Comparison of ENCODE assay signal across 3 fruit fly cellular contexts in genomic region chr3R:21015636-21016035, dm6.
TF ChIP-seq lines count a peak whose summit lies in the region.

TSS of gene CG5697 (plus strand) at chr3R:21015949.

TF ChIP-seq in whole organism, adult, 20 proteins besides CTCF, POLR2A, EP300 and RAD21 (continued from another document):
- no peak for TF ChIP-seq tj (GFP tag; optimal IDR thresholded peaks at IDR 0.05; lab: Kevin White, UChicago)

TF ChIP-seq in whole organism, embryonic, 481 proteins besides CTCF, POLR2A, EP300 and RAD21 (continued from another document and continues in another):
- TF ChIP-seq CG14667 (GFP tag; IDR thresholded peaks at IDR 0.05; lab: Robert Waterston, UW) (no peak), CG12769 (tag; optimal IDR thresholded peaks at IDR 0.05; lab: Kevin White, UChicago) (peak; percentile 31), CG8290 (GFP tag; optimal IDR thresholded peaks at IDR 0.05; lab: Kevin White, UChicago) (no peak), CG8290 (tag; optimal IDR thresholded peaks at IDR 0.05; lab: Kevin White, UChicago) (peak in 1 of 2 experiments; percentile 12), wdn (GFP tag; IDR thresholded peaks at IDR 0.05; lab: Robert Waterston, UW) (no peak), CG13894 (tag; optimal IDR thresholded peaks at IDR 0.05; lab: Kevin White, UChicago) (no peak), dmrt11E (tag; optimal IDR thresholded peaks at IDR 0.05; lab: Kevin White, UChicago) (no peak), CG9609 (GFP tag; optimal IDR thresholded peaks at IDR 0.05; lab: Kevin White, UChicago) (no peak), CG6791 (GFP tag; IDR thresholded peaks at IDR 0.05; lab: Robert Waterston, UW; ENCODE audit: partially characterized antibody) (no peak), CG10147 (GFP tag; optimal IDR thresholded peaks at IDR 0.05; lab: Kevin White, UChicago) (no peak), CG18262 (tag; optimal IDR thresholded peaks at IDR 0.05; lab: Kevin White, UChicago) (no peak), BtbVII (GFP tag; optimal IDR thresholded peaks at IDR 0.05; lab: Kevin White, UChicago) (no peak), bigmax (GFP tag; optimal IDR thresholded peaks at IDR 0.05; lab: Kevin White, UChicago) (no peak), Ets97D (GFP tag; optimal IDR thresholded peaks at IDR 0.05; lab: Kevin White, UChicago) (no peak), NC2β (GFP tag; optimal IDR thresholded peaks at IDR 0.05; lab: Kevin White, UChicago) (no peak), Hmr (GFP tag; optimal IDR thresholded peaks at IDR 0.05; lab: Kevin White, UChicago) (peak; percentile 21), tgo (GFP tag; IDR thresholded peaks at IDR 0.05; lab: Robert Waterston, UW) (no peak), ttk (GFP tag; IDR thresholded peaks at IDR 0.05; lab: Robert Waterston, UW) (no peak), sens (GFP tag; lab: Kevin White, UChicago) (peak; percentile 63), NFAT (GFP tag; IDR thresholded peaks at IDR 0.05; lab: Robert Waterston, UW) (0 out of 2 replicates have a peak, but pooled peaks have one; percentile 20), Pdp1 (GFP tag; optimal IDR thresholded peaks at IDR 0.05; lab: Kevin White, UChicago) (peak in 1 of 2 experiments; percentile 84), CG13424 (tag; optimal IDR thresholded peaks at IDR 0.05; lab: Kevin White, UChicago) (no peak), bsh (GFP tag; optimal IDR thresholded peaks at IDR 0.05; lab: Kevin White, UChicago) (no peak), Trl (optimal IDR thresholded peaks at IDR 0.05; lab: Kevin White, UChicago) (no peak), Trl (GFP tag; optimal IDR thresholded peaks at IDR 0.05; lab: Kevin White, UChicago) (no peak), hb (GFP tag; IDR thresholded peaks at IDR 0.05; lab: Robert Waterston, UW; ENCODE audit: partially characterized antibody) (no peak), CG17568 (GFP tag; optimal IDR thresholded peaks at IDR 0.05; lab: Kevin White, UChicago) (no peak), Lhr (GFP tag; optimal IDR thresholded peaks at IDR 0.05; lab: Kevin White, UChicago) (no peak), ap (GFP tag; IDR thresholded peaks at IDR 0.05; lab: Robert Waterston, UW) (0 out of 2 replicates have a peak, but pooled peaks have one; percentile 2), CG2120 (GFP tag; optimal IDR thresholded peaks at IDR 0.05; lab: Kevin White, UChicago) (no peak), Fer1 (GFP tag; optimal IDR thresholded peaks at IDR 0.05; lab: Kevin White, UChicago) (peak; percentile 7), sqz (GFP tag; optimal IDR thresholded peaks at IDR 0.05; lab: Kevin White, UChicago) (no peak), Chrac-16 (GFP tag; optimal IDR thresholded peaks at IDR 0.05; lab: Kevin White, UChicago) (no peak), CG17186 (GFP tag; optimal IDR thresholded peaks at IDR 0.05; lab: Kevin White, UChicago) (no peak), CG4820 (GFP tag; optimal IDR thresholded peaks at IDR 0.05; lab: Kevin White, UChicago) (no peak), gsb (GFP tag; IDR thresholded peaks at IDR 0.05; lab: Robert Waterston, UW) (no peak; the same call in 1 of the 2 replicates), bab2 (GFP tag; optimal IDR thresholded peaks at IDR 0.05; lab: Kevin White, UChicago) (no peak), ATbp (GFP tag; optimal IDR thresholded peaks at IDR 0.05; lab: Kevin White, UChicago) (peak; percentile 32), CG6175 (GFP tag; IDR thresholded peaks at IDR 0.05; lab: Robert Waterston, UW) (no peak), Opbp (GFP tag; IDR thresholded peaks at IDR 0.05; lab: Robert Waterston, UW; ENCODE audit: partially characterized antibody) (no peak), CG8765 (GFP tag; IDR thresholded peaks at IDR 0.05; lab: Robert Waterston, UW) (no peak), CG33557 (GFP tag; optimal IDR thresholded peaks at IDR 0.05; lab: Kevin White, UChicago) (no peak), pnt (GFP tag; optimal IDR thresholded peaks at IDR 0.05; lab: Kevin White, UChicago) (no peak), CG10366 (GFP tag; IDR thresholded peaks at IDR 0.05; lab: Robert Waterston, UW) (no peak), chinmo (GFP tag; IDR thresholded peaks at IDR 0.05; lab: Robert Waterston, UW; ENCODE audit: partially characterized antibody) (no peak), unpg (GFP tag; optimal IDR thresholded peaks at IDR 0.05; lab: Kevin White, UChicago) (no peak), CG31365 (tag; optimal IDR thresholded peaks at IDR 0.05; lab: Kevin White, UChicago) (no peak), schlank (tag; optimal IDR thresholded peaks at IDR 0.05; lab: Kevin White, UChicago) (no peak), CG15514 (GFP tag; optimal IDR thresholded peaks at IDR 0.05; lab: Kevin White, UChicago) (peak; percentile 28), MTF-1 (GFP tag; optimal IDR thresholded peaks at IDR 0.05; lab: Kevin White, UChicago; ENCODE audit: borderline replicate concordance) (peak; percentile 24), sna (GFP tag; IDR thresholded peaks at IDR 0.05; lab: Robert Waterston, UW; ENCODE audit: partially characterized antibody) (no peak), CG3163 (GFP tag; optimal IDR thresholded peaks at IDR 0.05; lab: Kevin White, UChicago) (no peak), HHEX (GFP tag; optimal IDR thresholded peaks at IDR 0.05; lab: Kevin White, UChicago) (no peak), lab (GFP tag; optimal IDR thresholded peaks at IDR 0.05; lab: Kevin White, UChicago) (peak; percentile 41), HLH54F (GFP tag; optimal IDR thresholded peaks at IDR 0.05; lab: Kevin White, UChicago) (no peak), CG14014 (GFP tag; IDR thresholded peaks at IDR 0.05; lab: Robert Waterston, UW) (peak; percentile 52; the same call in 1 of the 2 replicates), vvl (GFP tag; IDR thresholded peaks at IDR 0.05; lab: Robert Waterston, UW) (no peak), zfh1 (GFP tag; IDR thresholded peaks at IDR 0.05; lab: Robert Waterston, UW) (no peak), vnd (GFP tag; IDR thresholded peaks at IDR 0.05; lab: Robert Waterston, UW; ENCODE audit: partially characterized antibody) (no peak), CG2678 (tag; optimal IDR thresholded peaks at IDR 0.05; lab: Kevin White, UChicago) (peak; percentile 24), CG3838 (GFP tag; optimal IDR thresholded peaks at IDR 0.05; lab: Kevin White, UChicago) (no peak), Dfd (GFP tag; optimal IDR thresholded peaks at IDR 0.05; lab: Kevin White, UChicago) (no peak), Abd-B (GFP tag; optimal IDR thresholded peaks at IDR 0.05; lab: Kevin White, UChicago) (no peak), seq (GFP tag; IDR thresholded peaks at IDR 0.05; lab: Robert Waterston, UW) (peak; percentile 32; the same call in 1 of the 2 replicates), wor (GFP tag; IDR thresholded peaks at IDR 0.05; lab: Robert Waterston, UW) (no peak), Adf1 (GFP tag; IDR thresholded peaks at IDR 0.05; lab: Robert Waterston, UW) (0 out of 2 replicates have a peak, but pooled peaks have one; percentile 30)

TF ChIP-seq in whole organism, prepupa, 60 proteins besides CTCF, POLR2A, EP300 and RAD21 (continued from another document):
- TF ChIP-seq CG34406 (GFP tag; optimal IDR thresholded peaks at IDR 0.05; lab: Kevin White, UChicago) (no peak), OdsH (GFP tag; optimal IDR thresholded peaks at IDR 0.05; lab: Kevin White, UChicago) (no peak), fd85E (GFP tag; optimal IDR thresholded peaks at IDR 0.05; lab: Kevin White, UChicago) (no peak), esn (GFP tag; optimal IDR thresholded peaks at IDR 0.05; lab: Kevin White, UChicago) (no peak), svp (GFP tag; lab: Kevin White, UChicago) (peak; percentile 96), Met (GFP tag; optimal IDR thresholded peaks at IDR 0.05; lab: Kevin White, UChicago) (no peak), Ets96B (tag; optimal IDR thresholded peaks at IDR 0.05; lab: Kevin White, UChicago) (no peak), CG8632 (GFP tag; optimal IDR thresholded peaks at IDR 0.05; lab: Kevin White, UChicago) (no peak), CG31627 (GFP tag; optimal IDR thresholded peaks at IDR 0.05; lab: Kevin White, UChicago) (no peak), CG15336 (GFP tag; IDR thresholded peaks at IDR 0.05; lab: Robert Waterston, UW) (no peak), Smox (GFP tag; optimal IDR thresholded peaks at IDR 0.05; lab: Kevin White, UChicago) (no peak), CG3919 (GFP tag; optimal IDR thresholded peaks at IDR 0.05; lab: Kevin White, UChicago) (peak; percentile 3), CG9139 (GFP tag; optimal IDR thresholded peaks at IDR 0.05; lab: Kevin White, UChicago) (no peak), salr (GFP tag; optimal IDR thresholded peaks at IDR 0.05; lab: Kevin White, UChicago) (no peak), topi (GFP tag; optimal IDR thresholded peaks at IDR 0.05; lab: Kevin White, UChicago) (peak; percentile 13), dsx (GFP tag; optimal IDR thresholded peaks at IDR 0.05; lab: Kevin White, UChicago; ENCODE audit: poor library complexity, severe bottlenecking) (no peak), CG11762 (GFP tag; optimal IDR thresholded peaks at IDR 0.05; lab: Kevin White, UChicago; ENCODE audit: insufficient read depth) (no peak), CG11902 (GFP tag; optimal IDR thresholded peaks at IDR 0.05; lab: Kevin White, UChicago) (no peak), Hr39 (GFP tag; optimal IDR thresholded peaks at IDR 0.05; lab: Kevin White, UChicago) (no peak), acj6 (GFP tag; optimal IDR thresholded peaks at IDR 0.05; lab: Kevin White, UChicago) (no peak), CG16779 (tag; optimal IDR thresholded peaks at IDR 0.05; lab: Kevin White, UChicago) (no peak), CG10669 (GFP tag; optimal IDR thresholded peaks at IDR 0.05; lab: Kevin White, UChicago) (no peak), Sox14 (GFP tag; optimal IDR thresholded peaks at IDR 0.05; lab: Kevin White, UChicago) (no peak), CG6854 (GFP tag; optimal IDR thresholded peaks at IDR 0.05; lab: Kevin White, UChicago) (no peak), CG7368 (GFP tag; optimal IDR thresholded peaks at IDR 0.05; lab: Kevin White, UChicago) (no peak), Lpt (GFP tag; optimal IDR thresholded peaks at IDR 0.05; lab: Kevin White, UChicago) (no peak), achi (GFP tag; optimal IDR thresholded peaks at IDR 0.05; lab: Kevin White, UChicago) (no peak)
